Worm (Caenorhabditis elegans): ENCODE results near the gene srsx-35.

ce11 chrV:20651923-20652322 lies 29.3 kb upstream of the srsx-35 start:
- TF ChIP-seq nhr-43 (tag; optimal IDR thresholded peaks at IDR 0.05; ENCODE audit: poor library complexity, severe bottlenecking), result no peak
- no peak for TF ChIP-seq ztf-11 (tag; optimal IDR thresholded peaks at IDR 0.05)
- no peak for TF ChIP-seq fkh-10 (GFP tag; optimal IDR thresholded peaks at IDR 0.05)
- TF ChIP-seq unc-39 (tag; optimal IDR thresholded peaks at IDR 0.05), result no peak
- no peak for TF ChIP-seq ceh-28 (tag; optimal IDR thresholded peaks at IDR 0.05)
- no peak for TF ChIP-seq nhr-23 (tag; optimal IDR thresholded peaks at IDR 0.05)
- TF ChIP-seq ama-1 (optimal IDR thresholded peaks at IDR 0.05), result no peak
- no peak for TF ChIP-seq aly-2 (tag; optimal IDR thresholded peaks at IDR 0.05)
- TF ChIP-seq lin-39 (tag; optimal IDR thresholded peaks at IDR 0.05), result no peak
- TF ChIP-seq nhr-28 (tag; optimal IDR thresholded peaks at IDR 0.05), result no peak
- no peak for TF ChIP-seq snpc-4 (tag; optimal IDR thresholded peaks at IDR 0.05)
- no peak for TF ChIP-seq mdl-1 (tag; optimal IDR thresholded peaks at IDR 0.05)
- TF ChIP-seq nhr-77 (tag; optimal IDR thresholded peaks at IDR 0.05), result no peak

Data from whole organism, L3 larva.